Worm (Caenorhabditis elegans) whole organism, late embryonic: ENCODE measurements around the gene F29G9.1.

Experiments used
- ama-1 ChIP-seq: fragments of 150-350 bp; optimal IDR thresholded peaks from 2 replicates; lab custom pipeline; 2014
- ceh-31 ChIP-seq: sonication (generic microtip); optimal IDR thresholded peaks from 2 replicates; lab custom pipeline; 2016; ENCODE audit warnings: missing genetic modification characterization, missing compliant biosample characterization
- elt-2 ChIP-seq: sonication (generic microtip); optimal IDR thresholded peaks from 2 replicates; lab custom pipeline; 2016; ENCODE audit warnings: missing genetic modification reagents, missing genetic modification characterization, missing compliant biosample characterization
- fax-1 ChIP-seq: sonication (generic microtip); optimal IDR thresholded peaks from 2 replicates; lab custom pipeline; 2016; ENCODE audit warnings: missing genotype, missing genetic modification characterization, missing compliant biosample characterization
- fkh-10 ChIP-seq: fragments of 150-350 bp; optimal IDR thresholded peaks from 2 replicates; lab custom pipeline; 2014; ENCODE audit warnings: missing biosample characterization, missing genetic modification reagents, missing genetic modification characterization
- nhr-11 ChIP-seq: fragments of 150-350 bp; optimal IDR thresholded peaks from 2 replicates; lab custom pipeline; 2014; ENCODE audit warnings: missing biosample characterization, missing genetic modification characterization
- pag-3 ChIP-seq: sonication (generic microtip); optimal IDR thresholded peaks from 2 replicates; lab custom pipeline; 2016; ENCODE audit warnings: missing compliant biosample characterization, missing genetic modification characterization, borderline replicate concordance
- pha-4 ChIP-seq: fragments of 150-350 bp; optimal IDR thresholded peaks from 2 replicates; lab custom pipeline; 2018; ENCODE audit warnings: missing biosample characterization, missing genetic modification reagents, missing genetic modification characterization
- sox-4 ChIP-seq: sonication (generic microtip); optimal IDR thresholded peaks from 2 replicates; lab custom pipeline; 2017; ENCODE audit warnings: mild to moderate bottlenecking, missing genetic modification characterization, inconsistent platforms, missing compliant biosample characterization

ce11 chrV:6016097-6016496 lies 22.8 kb upstream of the F29G9.1 start:
- TF ChIP-seq fkh-10 (GFP tag; lab: Kevin White, UChicago) = no peak
- TF ChIP-seq pha-4 = no peak
- no peak for TF ChIP-seq elt-2 (tag; lab: Kevin White, UChicago)
- no peak for TF ChIP-seq fax-1
- TF ChIP-seq nhr-11 (tag; lab: Kevin White, UChicago) = no peak
- TF ChIP-seq ceh-31 = no peak
- TF ChIP-seq sox-4 (tag; lab: Kevin White, UChicago) = no peak
- TF ChIP-seq ama-1 = no peak
- TF ChIP-seq pag-3 = no peak
